Worm (Caenorhabditis elegans) whole organism, L2 larva: Measurements from ENCODE around the gene henn-1.

Experiments used
- C34F6.9 ChIP-seq: fragments of 150-350 bp; optimal IDR thresholded peaks from 2 replicates; lab custom pipeline; 2014; ENCODE audit warnings: missing biosample characterization, missing genetic modification characterization
- blmp-1 ChIP-seq: sonication (generic microtip); optimal IDR thresholded peaks from 2 replicates; lab custom pipeline; 2017; ENCODE audit warnings: missing genetic modification characterization, mild to moderate bottlenecking, missing compliant biosample characterization, antibody characterized with exemption, moderate library complexity; ENCODE audit not compliant: insufficient read depth
- ceh-82 ChIP-seq: fragments of 150-350 bp; optimal IDR thresholded peaks from 2 replicates; lab custom pipeline; 2014; ENCODE audit warnings: missing biosample characterization, missing genetic modification characterization
- lin-39 ChIP-seq: fragments of 150-350 bp; optimal IDR thresholded peaks from 2 replicates; lab custom pipeline; 2014; ENCODE audit warnings: missing biosample characterization, missing genetic modification reagents, missing genetic modification characterization
- mdl-1 ChIP-seq, 2 experiments: fragments of 150-350 bp in 1 of 2; sonication (generic microtip) in 1 of 2; optimal IDR thresholded peaks; 2 replicates each; lab custom pipeline; 2017; ENCODE audit warnings: missing biosample characterization in 2 of 2, missing genetic modification characterization in 2 of 2
- nhr-12 ChIP-seq: fragments of 150-350 bp; optimal IDR thresholded peaks from 2 replicates; lab custom pipeline; 2014; ENCODE audit warnings: missing biosample characterization, missing genetic modification characterization
- nhr-25 ChIP-seq: fragments of 150-350 bp; sonication (generic microtip); optimal IDR thresholded peaks from 3 replicates; lab custom pipeline; 2014; ENCODE audit warnings: missing biosample characterization, missing genetic modification characterization
- nhr-77 ChIP-seq: fragments of 150-350 bp; optimal IDR thresholded peaks from 2 replicates; lab custom pipeline; 2014; ENCODE audit warnings: missing biosample characterization, missing genetic modification characterization
- skn-1 ChIP-seq: sonication (generic microtip); optimal IDR thresholded peaks from 2 replicates; lab custom pipeline; 2017; ENCODE audit warnings: missing biosample characterization, missing genetic modification characterization
- unc-39 ChIP-seq: fragments of 150-350 bp; optimal IDR thresholded peaks from 2 replicates; lab custom pipeline; 2014; ENCODE audit warnings: missing biosample characterization, missing genetic modification characterization
- unc-62 ChIP-seq: fragments of 150-350 bp; optimal IDR thresholded peaks from 2 replicates; lab custom pipeline; 2014; ENCODE audit warnings: missing biosample characterization, missing genetic modification reagents, missing genetic modification characterization
- ztf-1 ChIP-seq: fragments of 200-800 bp; sonication (Bioruptor generic); conservative IDR thresholded peaks from 2 replicates; pipeline ENCODE4 v1.3.6; 2022; ENCODE audit warnings: missing genetic modification characterization, missing compliant biosample characterization

DNA sequence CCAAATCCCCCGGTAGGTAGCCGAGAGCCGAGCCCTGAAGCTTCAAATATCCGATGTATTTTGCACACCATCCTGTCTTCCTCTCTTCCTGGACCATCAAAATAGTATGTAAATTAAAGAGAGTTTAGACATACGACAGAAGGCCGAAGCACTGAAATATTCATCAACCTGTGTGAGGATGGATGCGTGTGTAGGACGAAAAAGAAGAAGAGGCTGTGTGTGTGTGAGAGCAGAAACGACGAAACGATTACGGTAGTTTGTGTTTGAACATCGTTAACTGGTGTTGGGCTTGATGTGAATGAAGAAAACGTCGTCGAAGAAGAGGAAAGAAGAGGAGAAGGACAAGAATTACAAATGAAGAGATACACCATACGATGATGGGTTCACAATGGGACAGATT, 20.9 kb upstream of the henn-1 start:
- TF ChIP-seq nhr-77 (tag; lab: Kevin White, UChicago) = no peak
- no peak for TF ChIP-seq skn-1
- no peak for TF ChIP-seq unc-62
- TF ChIP-seq blmp-1 (tag; lab: Kevin White, UChicago) = no peak
- no peak for TF ChIP-seq lin-39 (tag; lab: Kevin White, UChicago)
- no peak for TF ChIP-seq nhr-12 (tag; lab: Kevin White, UChicago)
- peak; percentile 17 for TF ChIP-seq C34F6.9 (tag; lab: Kevin White, UChicago)
- no peak for TF ChIP-seq ztf-1 (GFP tag; lab: Robert Waterston, UW)
- no peak for TF ChIP-seq ceh-82 (tag; lab: Kevin White, UChicago)
- no peak for TF ChIP-seq nhr-25 (tag; lab: Kevin White, UChicago)
- no peak for TF ChIP-seq mdl-1 (tag; optimal IDR thresholded peaks at IDR 0.05; lab: Kevin White, UChicago)
- TF ChIP-seq unc-39 = no peak
